Worm (Caenorhabditis elegans) whole organism, young adult: ENCODE results near the gene T20B12.5.

Experiments used
- B0035.1 ChIP-seq: sonication (generic microtip); optimal IDR thresholded peaks from 2 replicates; lab custom pipeline; 2016; ENCODE audit warnings: missing genetic modification characterization, mild to moderate bottlenecking, missing compliant biosample characterization, missing genotype, missing genetic modification reagents
- F39B2.1 ChIP-seq: fragments of 200-800 bp; sonication (Bioruptor generic); IDR thresholded peaks from 2 replicates; pipeline ENCODE4 v1.3.6; 2022; ENCODE audit warnings: missing genetic modification reagents, missing genetic modification characterization, missing compliant biosample characterization
- F55B11.4 ChIP-seq: sonication (generic microtip); optimal IDR thresholded peaks from 2 replicates; lab custom pipeline; 2016; ENCODE audit warnings: missing compliant biosample characterization, missing genetic modification characterization, borderline replicate concordance; ENCODE audit not compliant: insufficient read depth
- F57C9.4 ChIP-seq: sonication (generic microtip); optimal IDR thresholded peaks from 2 replicates; lab custom pipeline; 2017; ENCODE audit warnings: mild to moderate bottlenecking, missing genetic modification characterization, missing compliant biosample characterization
- K11D2.4 ChIP-seq: fragments of 200-800 bp; sonication (Bioruptor generic); IDR thresholded peaks from 2 replicates; pipeline ENCODE4 v1.3.6; 2022; ENCODE audit warnings: missing genetic modification reagents, missing genetic modification characterization, missing compliant biosample characterization
- K12H6.12 ChIP-seq: fragments of 200-800 bp; sonication (Bioruptor generic); optimal IDR thresholded peaks from 2 replicates; lab custom pipeline; 2018; ENCODE audit warnings: mild to moderate bottlenecking, missing genetic modification characterization, missing compliant biosample characterization
- T07F8.4 ChIP-seq: sonication (generic microtip); optimal IDR thresholded peaks from 2 replicates; lab custom pipeline; 2016; ENCODE audit warnings: mild to moderate bottlenecking, missing genetic modification characterization, moderate library complexity, missing compliant biosample characterization
- atf-7 ChIP-seq: sonication (generic microtip); optimal IDR thresholded peaks from 2 replicates; lab custom pipeline; 2017; ENCODE audit warnings: mild to moderate bottlenecking, missing genetic modification characterization, missing compliant biosample characterization
- athp-1 ChIP-seq: sonication (generic microtip); optimal IDR thresholded peaks from 2 replicates; lab custom pipeline; 2017; ENCODE audit warnings: mild to moderate bottlenecking, missing genetic modification characterization, missing compliant biosample characterization
- attf-5 ChIP-seq: fragments of 200-800 bp; sonication (Bioruptor generic); optimal IDR thresholded peaks from 2 replicates; lab custom pipeline; 2018; ENCODE audit warnings: mild to moderate bottlenecking, missing genetic modification characterization, missing compliant biosample characterization
- cebp-1 ChIP-seq, 2 experiments: fragments of 200-800 bp in 1 of 2; sonication (Bioruptor generic) in 1 of 2; sonication (generic microtip) in 1 of 2; IDR thresholded peaks in 1 of 2; optimal IDR thresholded peaks in 1 of 2; 2 replicates each; pipeline versions ENCODE4 v1.3.6 to Lab custom; 2017 to 2022; ENCODE audit warnings: missing compliant biosample characterization in 2 of 2, missing genetic modification characterization in 2 of 2, mild to moderate bottlenecking in 1 of 2, missing genetic modification reagents in 1 of 2, moderate library complexity in 1 of 2
- die-1 ChIP-seq: sonication (generic microtip); optimal IDR thresholded peaks from 2 replicates; lab custom pipeline; 2016; ENCODE audit warnings: missing genotype, mild to moderate bottlenecking, missing genetic modification characterization, missing compliant biosample characterization
- dpl-1 ChIP-seq: fragments of 150-350 bp; optimal IDR thresholded peaks from 2 replicates; lab custom pipeline; 2014; ENCODE audit warnings: missing biosample characterization, missing genetic modification reagents, missing genetic modification characterization
- efl-1 ChIP-seq: fragments of 150-350 bp; optimal IDR thresholded peaks from 2 replicates; lab custom pipeline; 2014; ENCODE audit warnings: missing biosample characterization, missing genetic modification reagents, missing genetic modification characterization
- ekl-4 ChIP-seq: fragments of 200-800 bp; sonication (Bioruptor generic); IDR thresholded peaks from 2 replicates; pipeline ENCODE4 v1.3.6; 2022; ENCODE audit warnings: missing genetic modification reagents, missing genetic modification characterization, missing compliant biosample characterization
- gei-17 ChIP-seq: fragments of 200-800 bp; sonication (Bioruptor generic); optimal IDR thresholded peaks from 2 replicates; lab custom pipeline; 2018; ENCODE audit warnings: mild to moderate bottlenecking, missing genetic modification characterization, missing compliant biosample characterization
- him-1 ChIP-seq: sonication (generic microtip); optimal IDR thresholded peaks from 2 replicates; lab custom pipeline; 2016; ENCODE audit warnings: missing genotype, missing genetic modification reagents, missing genetic modification characterization, missing compliant biosample characterization
- hlh-12 ChIP-seq: sonication (generic microtip); optimal IDR thresholded peaks from 2 replicates; lab custom pipeline; 2016; ENCODE audit warnings: missing genetic modification characterization, missing compliant biosample characterization
- hmg-1.2 ChIP-seq: fragments of 200-800 bp; sonication (Bioruptor generic); IDR thresholded peaks from 2 replicates; pipeline ENCODE4 v1.3.6; 2022; ENCODE audit warnings: missing genetic modification reagents, missing genetic modification characterization, missing compliant biosample characterization
- hrde-1 ChIP-seq: sonication (generic microtip); optimal IDR thresholded peaks from 2 replicates; lab custom pipeline; 2016; ENCODE audit warnings: missing genetic modification characterization, mild to moderate bottlenecking, missing compliant biosample characterization, moderate library complexity, missing genotype, missing genetic modification reagents, borderline replicate concordance
- hsf-1 ChIP-seq: fragments of 200-800 bp; sonication (Bioruptor generic); IDR thresholded peaks from 2 replicates; pipeline ENCODE4 v1.3.6; 2022; ENCODE audit warnings: missing genetic modification reagents, missing genetic modification characterization, missing compliant biosample characterization
- let-607 ChIP-seq, 2 experiments: fragments of 200-800 bp in 1 of 2; sonication (Bioruptor generic) in 1 of 2; sonication (generic microtip) in 1 of 2; optimal IDR thresholded peaks; 2 replicates each; lab custom pipeline; 2016 to 2018; ENCODE audit warnings: mild to moderate bottlenecking in 2 of 2, missing compliant biosample characterization in 2 of 2, missing genetic modification characterization in 2 of 2, moderate library complexity in 2 of 2, missing genotype in 1 of 2
- lin-54 ChIP-seq: fragments of 200-800 bp; sonication (Bioruptor generic); optimal IDR thresholded peaks from 2 replicates; lab custom pipeline; 2018; ENCODE audit warnings: mild to moderate bottlenecking, missing genetic modification characterization, missing compliant biosample characterization
- lir-1 ChIP-seq: fragments of 200-800 bp; sonication (Bioruptor generic); conservative IDR thresholded peaks from 2 replicates; pipeline ENCODE4 v1.3.6; 2022; ENCODE audit warnings: missing genetic modification reagents, missing genetic modification characterization, missing compliant biosample characterization
- madf-10 ChIP-seq: sonication (generic microtip); optimal IDR thresholded peaks from 2 replicates; lab custom pipeline; 2016; ENCODE audit warnings: mild to moderate bottlenecking, missing genetic modification characterization, missing compliant biosample characterization
- madf-8 ChIP-seq: fragments of 200-800 bp; sonication (Bioruptor generic); conservative IDR thresholded peaks from 2 replicates; pipeline ENCODE4 v1.3.6; 2022; ENCODE audit warnings: missing genetic modification reagents, missing genetic modification characterization, missing compliant biosample characterization
- mcd-1 ChIP-seq: fragments of 200-800 bp; sonication (Bioruptor generic); IDR thresholded peaks from 2 replicates; pipeline ENCODE4 v1.3.6; 2022; ENCODE audit warnings: missing genetic modification reagents, missing genetic modification characterization, missing compliant biosample characterization
- mes-4 ChIP-seq: sonication (generic microtip); optimal IDR thresholded peaks from 2 replicates; lab custom pipeline; 2016; ENCODE audit warnings: missing genotype, missing genetic modification characterization, missing compliant biosample characterization
- mxl-1 ChIP-seq: sonication (generic microtip); optimal IDR thresholded peaks from 2 replicates; lab custom pipeline; 2016; ENCODE audit warnings: missing genetic modification characterization, missing compliant biosample characterization
- nhr-120 ChIP-seq: fragments of 200-800 bp; sonication (Bioruptor generic); IDR thresholded peaks from 2 replicates; pipeline ENCODE4 v1.3.6; 2022; ENCODE audit warnings: missing genetic modification characterization, missing compliant biosample characterization
- nhr-27 ChIP-seq: fragments of 200-800 bp; sonication (Bioruptor generic); optimal IDR thresholded peaks from 2 replicates; lab custom pipeline; 2018; ENCODE audit warnings: mild to moderate bottlenecking, missing genetic modification characterization, moderate library complexity, missing compliant biosample characterization
- pha-4 ChIP-seq: fragments of 150-350 bp; sonication (generic microtip); optimal IDR thresholded peaks from 2 replicates; lab custom pipeline; 2014; ENCODE audit warnings: missing biosample characterization, missing genetic modification reagents, missing genetic modification characterization
- rpc-1 ChIP-seq, 2 experiments: fragments of 150-350 bp in 1 of 2; sonication (generic microtip) in 1 of 2; optimal IDR thresholded peaks; 2 replicates each; lab custom pipeline; 2014 to 2018; ENCODE audit warnings: missing biosample characterization in 1 of 2, missing genetic modification characterization in 1 of 2, missing genetic modification reagents in 1 of 2, missing genotype in 1 of 2
- snpc-3.4 ChIP-seq: sonication (generic microtip); optimal IDR thresholded peaks from 2 replicates; lab custom pipeline; 2017; ENCODE audit warnings: missing genetic modification characterization, mild to moderate bottlenecking, missing compliant biosample characterization, antibody characterized with exemption, moderate library complexity, missing genotype, missing genetic modification reagents
- snpc-4 ChIP-seq, 5 experiments: fragments of 150-350 bp in 1 of 5; sonication (generic microtip) in 4 of 5; optimal IDR thresholded peaks; 2 replicates each; lab custom pipeline; 2014 to 2018; ENCODE audit warnings: missing genetic modification characterization in 5 of 5, missing biosample characterization in 3 of 5, antibody characterized with exemption in 2 of 5, mild to moderate bottlenecking in 2 of 5, missing compliant biosample characterization in 2 of 5, missing genotype in 2 of 5, moderate library complexity in 2 of 5, missing genetic modification reagents in 1 of 5
- tbp1 ChIP-seq: fragments of 200-800 bp; sonication (Bioruptor generic); optimal IDR thresholded peaks from 2 replicates; lab custom pipeline; 2018; ENCODE audit warnings: mild to moderate bottlenecking, missing genetic modification characterization, missing compliant biosample characterization
- tbx-9 ChIP-seq: sonication (generic microtip); optimal IDR thresholded peaks from 2 replicates; lab custom pipeline; 2016; ENCODE audit warnings: borderline replicate concordance, missing genetic modification characterization, inconsistent platforms, missing compliant biosample characterization
- ztf-18 ChIP-seq: sonication (generic microtip); optimal IDR thresholded peaks from 2 replicates; lab custom pipeline; 2016; ENCODE audit warnings: missing genotype, mild to moderate bottlenecking, missing genetic modification characterization, missing compliant biosample characterization

Gene T20B12.5

DNA sequence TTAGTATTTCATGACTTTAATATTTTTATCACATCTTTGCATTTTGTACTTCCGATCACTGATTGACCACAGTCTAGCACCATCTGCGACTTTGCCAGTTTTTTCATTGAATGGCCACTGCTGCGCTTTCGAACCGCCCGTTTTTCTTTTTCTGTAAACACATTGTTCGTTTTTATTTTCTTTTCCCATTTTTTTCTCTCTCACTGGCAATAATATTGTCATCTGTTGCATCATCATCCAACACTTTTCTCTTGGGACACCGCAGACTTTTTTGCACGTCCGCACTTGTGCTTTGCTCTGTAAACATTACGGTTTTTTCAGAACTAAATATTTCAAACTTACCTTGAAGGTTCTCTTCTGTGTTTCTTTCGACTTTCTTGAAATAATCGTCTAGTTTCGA, 8.3 kb downstream of the T20B12.5 start (continued):
- TF ChIP-seq him-1 = no peak
- TF ChIP-seq let-607 (tag; optimal IDR thresholded peaks at IDR 0.05; lab: Kevin White, UChicago) = no peak
- TF ChIP-seq K12H6.12 (tag; lab: Kevin White, UChicago) = peak; percentile 32
- no peak for TF ChIP-seq atf-7 (tag; lab: Kevin White, UChicago)
- no peak for TF ChIP-seq madf-10 (tag; lab: Kevin White, UChicago)
- TF ChIP-seq attf-5 (GFP tag; lab: Kevin White, UChicago) = peak; percentile 9
- TF ChIP-seq T07F8.4 = no peak

DNA sequence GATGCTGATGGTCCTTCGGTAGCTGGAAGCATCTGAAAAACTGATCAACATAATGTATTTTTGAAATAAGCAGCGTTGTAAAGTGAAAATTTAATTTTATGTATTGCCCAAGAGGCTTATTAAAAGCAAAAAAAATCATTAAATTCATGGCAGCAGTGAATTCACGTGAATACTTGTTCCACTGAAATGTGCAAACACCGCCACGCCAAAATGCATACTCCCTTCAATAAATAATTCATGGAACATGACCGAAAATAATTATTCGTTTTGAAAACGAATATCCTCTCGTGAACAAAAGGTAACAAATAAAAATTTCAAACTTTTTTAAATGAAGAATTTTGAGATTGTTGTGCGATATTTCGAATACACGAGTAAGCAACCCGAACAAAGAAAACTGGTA, 9.6 kb downstream of the T20B12.5 start, which contains the start of gene F08F8.10:
F08F8.10 (minus strand) TSS at position 38 of the 400 bp plus-strand sequence.
- TF ChIP-seq snpc-4 (GFP tag; optimal IDR thresholded peaks at IDR 0.05; lab: Kevin White, UChicago) = no peak
- TF ChIP-seq snpc-4 (tag; optimal IDR thresholded peaks at IDR 0.05; lab: Kevin White, UChicago) = peak in 2 of 4 experiments; percentile 14 to 24
- TF ChIP-seq madf-8 (GFP tag; lab: Robert Waterston, UW) = no peak
- peak; percentile 14 for TF ChIP-seq ztf-18 (tag; lab: Kevin White, UChicago)
- TF ChIP-seq efl-1 (GFP tag; lab: Kevin White, UChicago) = no peak
- no peak for TF ChIP-seq cebp-1 (GFP tag; IDR thresholded peaks at IDR 0.05; lab: Robert Waterston, UW)
- TF ChIP-seq cebp-1 (tag; optimal IDR thresholded peaks at IDR 0.05; lab: Kevin White, UChicago) = peak; percentile 39
- TF ChIP-seq gei-17 (GFP tag; lab: Kevin White, UChicago) = no peak
- peak; percentile 29; the same call in 1 of the 2 replicates for TF ChIP-seq hmg-1.2
- peak; percentile 33 for TF ChIP-seq tbp1
- no peak for TF ChIP-seq dpl-1
- no peak for TF ChIP-seq F39B2.1 (GFP tag; lab: Robert Waterston, UW)
- TF ChIP-seq ekl-4 (GFP tag; lab: Robert Waterston, UW) = peak; percentile 32; the same call in 1 of the 2 replicates
- peak; percentile 24 for TF ChIP-seq die-1 (tag; lab: Kevin White, UChicago)
- peak; percentile 23 for TF ChIP-seq lin-54
- peak; percentile 5 for TF ChIP-seq snpc-3.4 (tag; lab: Kevin White, UChicago)
- peak; percentile 8 for TF ChIP-seq K12H6.12 (tag; lab: Kevin White, UChicago)
- TF ChIP-seq attf-5 (GFP tag; lab: Kevin White, UChicago) = peak; percentile 65
- TF ChIP-seq athp-1 (tag; lab: Kevin White, UChicago) = peak; percentile 24
- peak; percentile 14 for TF ChIP-seq hrde-1 (tag; lab: Kevin White, UChicago)
- 0 out of 2 replicates have a peak, but pooled peaks have one; percentile 29 for TF ChIP-seq hsf-1 (GFP tag; lab: Robert Waterston, UW)

DNA sequence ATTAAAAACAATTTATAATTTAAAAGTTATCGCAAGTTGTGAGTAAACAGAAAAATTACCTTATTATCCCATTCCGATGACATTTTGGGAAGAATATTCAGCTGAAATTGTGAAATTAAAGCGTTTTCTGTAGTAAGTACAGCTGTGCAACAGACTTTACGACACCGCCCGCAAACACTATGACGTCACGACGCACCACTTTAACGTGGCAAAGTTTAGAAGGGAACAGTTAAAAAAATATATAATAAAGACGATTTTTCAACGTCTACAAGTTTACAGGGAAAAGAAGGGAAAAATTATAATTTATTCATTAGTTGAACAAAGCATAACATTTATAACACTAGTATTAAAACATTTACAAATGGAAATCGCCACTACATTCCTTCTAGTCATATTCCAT, 13.0 kb downstream of the T20B12.5 start, which contains the start of gene F08F8.9:
F08F8.9 (minus strand) TSS at position 101 of the 400 bp plus-strand sequence.
- TF ChIP-seq nhr-27 (tag; lab: Kevin White, UChicago) (no peak), F57C9.4 (tag; lab: Kevin White, UChicago) (no peak), mcd-1 (GFP tag; lab: Robert Waterston, UW) (no peak), B0035.1 (tag; lab: Kevin White, UChicago) (no peak), lin-54 (no peak), K11D2.4 (GFP tag; lab: Robert Waterston, UW) (no peak), tbx-9 (tag; lab: Kevin White, UChicago) (no peak), mxl-1 (tag; lab: Kevin White, UChicago) (no peak), mes-4 (tag; lab: Kevin White, UChicago) (no peak), rpc-1 (optimal IDR thresholded peaks at IDR 0.05; lab: Kevin White, UChicago) (no peak), rpc-1 (tag; optimal IDR thresholded peaks at IDR 0.05; lab: Kevin White, UChicago) (no peak), F55B11.4 (tag; lab: Kevin White, UChicago) (no peak), lir-1 (GFP tag; lab: Robert Waterston, UW) (no peak), pha-4 (no peak), hlh-12 (tag; lab: Kevin White, UChicago) (no peak), nhr-120 (no peak)
